Worm (Caenorhabditis elegans): ENCODE measurements around the gene gly-12.
A peak's percentile ranks its signal among the peaks of the same experiment; 100 is the strongest.

The gly-12 gene

ce11 chrX:7523799-7524198, 38.1 kb downstream of the gly-12 start:
- TF ChIP-seq ceh-28 (tag; optimal IDR thresholded peaks at IDR 0.05), result no peak
- TF ChIP-seq ztf-4 (tag; optimal IDR thresholded peaks at IDR 0.05), result no peak
- TF ChIP-seq egl-5 (tag; optimal IDR thresholded peaks at IDR 0.05), result no peak
- TF ChIP-seq nfya-1 (tag; optimal IDR thresholded peaks at IDR 0.05; ENCODE audit: insufficient read depth), result peak; percentile 27
- no peak for TF ChIP-seq pqm-1 (tag; optimal IDR thresholded peaks at IDR 0.05)
- TF ChIP-seq nhr-11 (tag; optimal IDR thresholded peaks at IDR 0.05), result no peak
- no peak for TF ChIP-seq ztf-11 (tag; optimal IDR thresholded peaks at IDR 0.05)

DNA sequence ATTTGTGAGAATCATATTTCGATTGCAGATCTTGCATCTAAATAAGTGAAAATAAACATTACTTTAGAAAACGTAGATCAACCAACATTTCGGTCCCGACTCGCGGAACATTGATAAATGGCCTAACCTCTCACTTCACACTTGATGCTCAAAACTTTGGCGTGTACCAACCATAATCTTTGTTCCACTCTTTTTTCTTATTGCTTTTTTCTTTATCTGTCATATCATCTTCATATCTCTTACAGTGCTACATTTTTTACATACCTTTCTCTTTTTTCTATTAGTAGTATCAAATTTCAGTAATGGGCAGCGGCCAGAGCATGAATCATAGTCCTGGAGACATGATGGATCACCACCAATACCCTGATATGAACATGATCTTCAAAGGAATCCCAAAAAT, 39.6 kb downstream of the gly-12 start, which contains the start of gene F46C8.3:
F46C8.3 (plus strand) TSS at position 301 of the 400 bp plus-strand sequence.
- no peak for TF ChIP-seq egl-5 (tag; optimal IDR thresholded peaks at IDR 0.05)
- no peak for TF ChIP-seq lsy-12 (tag; optimal IDR thresholded peaks at IDR 0.05)
- no peak for TF ChIP-seq ceh-16 (tag; optimal IDR thresholded peaks at IDR 0.05)
- TF ChIP-seq nfya-1 (tag; optimal IDR thresholded peaks at IDR 0.05; ENCODE audit: insufficient read depth), result no peak
- no peak for TF ChIP-seq ama-1 (optimal IDR thresholded peaks at IDR 0.05)
- TF ChIP-seq unc-39 (tag; optimal IDR thresholded peaks at IDR 0.05), result no peak
- TF ChIP-seq pqm-1 (tag; optimal IDR thresholded peaks at IDR 0.05), result no peak
- no peak for TF ChIP-seq sea-2 (GFP tag; optimal IDR thresholded peaks at IDR 0.05)
- TF ChIP-seq skn-1 (tag; optimal IDR thresholded peaks at IDR 0.05), result no peak
- no peak for TF ChIP-seq elt-3 (tag; optimal IDR thresholded peaks at IDR 0.05)

ce11 chrX:7532632-7533031, 47.0 kb downstream of the gly-12 start, which contains the start of gene ceh-14:
ceh-14 (minus strand) TSS chrX:7532732.
- no peak for TF ChIP-seq nhr-11 (tag; optimal IDR thresholded peaks at IDR 0.05)
- TF ChIP-seq fkh-2 (tag; optimal IDR thresholded peaks at IDR 0.05), result no peak

DNA sequence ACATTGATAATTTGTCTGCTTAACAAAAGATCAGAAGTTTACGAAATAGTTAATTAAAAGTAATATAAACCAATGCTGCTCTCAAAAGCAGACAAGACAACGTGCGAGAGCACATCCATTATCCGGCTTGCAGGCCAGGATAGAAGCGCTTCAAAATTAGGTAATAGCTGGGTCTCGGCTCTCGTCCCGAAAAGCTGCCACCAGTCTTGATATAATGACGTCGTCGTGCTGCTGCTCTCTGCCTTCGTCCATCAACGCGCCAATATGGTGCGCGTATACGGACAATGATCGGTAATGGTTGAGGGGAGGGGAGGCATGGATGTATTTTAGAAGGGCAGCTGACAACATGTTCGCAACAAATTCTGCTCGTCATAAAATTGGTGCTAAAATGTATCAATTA, 48.8 kb downstream of the gly-12 start:
- TF ChIP-seq aly-2 (tag; optimal IDR thresholded peaks at IDR 0.05) (no peak), elt-3 (tag; optimal IDR thresholded peaks at IDR 0.05) (no peak), nhr-28 (tag; optimal IDR thresholded peaks at IDR 0.05) (no peak)

DNA sequence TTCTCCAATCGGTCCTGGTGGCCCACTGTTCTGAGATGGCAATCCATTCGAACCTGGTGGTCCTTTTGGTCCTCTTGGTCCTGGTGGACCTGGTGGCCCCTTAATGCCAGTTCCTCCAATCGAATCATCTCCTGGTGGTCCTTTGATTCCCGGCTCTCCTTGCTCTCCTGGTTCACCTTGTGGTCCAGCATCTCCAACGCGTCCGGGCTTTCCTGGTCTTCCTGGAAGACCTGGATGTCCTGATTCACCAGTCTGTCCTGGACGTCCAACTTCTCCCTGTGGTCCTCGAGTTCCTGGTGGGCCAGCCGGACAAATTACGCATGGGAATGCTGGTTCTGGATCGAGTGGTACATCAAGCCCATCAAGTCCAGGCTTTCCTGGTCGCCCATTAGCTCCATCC, 51.2 kb downstream of the gly-12 start:
- TF ChIP-seq ceh-9 (tag; optimal IDR thresholded peaks at IDR 0.05), result no peak

- no peak for TF ChIP-seq ama-1 (optimal IDR thresholded peaks at IDR 0.05)
- peak; percentile 26 for TF ChIP-seq nhr-43 (tag; optimal IDR thresholded peaks at IDR 0.05; ENCODE audit: poor library complexity, severe bottlenecking)
- no peak for TF ChIP-seq nhr-25 (tag; optimal IDR thresholded peaks at IDR 0.05)
- TF ChIP-seq nhr-23 (tag; optimal IDR thresholded peaks at IDR 0.05), result peak; percentile 98
- TF ChIP-seq ceh-28 (tag; optimal IDR thresholded peaks at IDR 0.05), result no peak
- no peak for TF ChIP-seq mml-1 (tag; optimal IDR thresholded peaks at IDR 0.05)
Observed at ce11 chrX:7537742-7538268, 52.1 kb downstream of the gly-12 start, which contains the start of gene dpy-7. dpy-7 (minus strand) TSS chrX:7537792.

DNA sequence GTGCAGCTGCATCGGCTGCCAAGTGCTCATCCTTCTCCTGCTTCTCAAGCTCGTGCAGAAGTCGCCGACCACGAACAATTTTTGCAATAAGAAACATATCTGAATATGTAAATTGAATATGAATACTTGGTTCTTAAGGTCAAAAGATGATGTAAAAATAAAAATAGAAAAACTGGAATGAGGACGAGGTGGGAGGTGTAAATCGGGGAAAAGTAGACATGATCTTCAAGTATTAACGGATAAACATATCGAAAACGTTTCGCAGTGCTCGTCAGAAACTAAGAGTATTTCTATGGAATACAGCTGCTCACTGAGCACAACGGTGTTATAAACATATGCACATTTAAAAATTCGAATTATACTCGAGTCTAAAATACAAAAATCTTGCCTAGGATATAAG, 54.4 kb downstream of the gly-12 start, which contains the start of gene glb-16:
glb-16 (minus strand) TSS at position 101 of the 400 bp plus-strand sequence.
- TF ChIP-seq hmg-11 (tag; optimal IDR thresholded peaks at IDR 0.05) (no peak), fos-1 (tag; optimal IDR thresholded peaks at IDR 0.05) (no peak), nhr-12 (tag; optimal IDR thresholded peaks at IDR 0.05) (no peak), nfya-1 (tag; optimal IDR thresholded peaks at IDR 0.05; ENCODE audit: insufficient read depth) (no peak), elt-1 (tag; optimal IDR thresholded peaks at IDR 0.05) (no peak), lin-15B (tag; optimal IDR thresholded peaks at IDR 0.05) (no peak), fkh-10 (GFP tag; optimal IDR thresholded peaks at IDR 0.05) (no peak), ceh-16 (tag; optimal IDR thresholded peaks at IDR 0.05) (no peak), eor-1 (tag; optimal IDR thresholded peaks at IDR 0.05) (no peak), elt-2 (tag; optimal IDR thresholded peaks at IDR 0.05) (no peak), nhr-77 (tag; optimal IDR thresholded peaks at IDR 0.05) (no peak), nhr-11 (tag; optimal IDR thresholded peaks at IDR 0.05) (no peak), nhr-23 (tag; optimal IDR thresholded peaks at IDR 0.05) (no peak), nhr-28 (tag; optimal IDR thresholded peaks at IDR 0.05) (no peak), ceh-82 (tag; optimal IDR thresholded peaks at IDR 0.05) (no peak), nhr-67 (tag; optimal IDR thresholded peaks at IDR 0.05) (no peak), aly-2 (tag; optimal IDR thresholded peaks at IDR 0.05) (no peak), ceh-9 (tag; optimal IDR thresholded peaks at IDR 0.05) (no peak), nhr-43 (tag; optimal IDR thresholded peaks at IDR 0.05; ENCODE audit: poor library complexity, severe bottlenecking) (no peak)

All from whole organism, L3 larva.